Worm (Caenorhabditis elegans) whole organism, mixed stage, embryonic: ENCODE results near the gene H19J13.2.
"Not testable (repeated sequence)": the region's sequence is repeated elsewhere in the genome, so short reads cannot be mapped to it uniquely, and the experiment has no call there.

Experiments
- M03D4.4 ChIP-seq: sonication (generic microtip); optimal IDR thresholded peaks from 2 replicates; lab custom pipeline; 2017; ENCODE audit warnings: mild to moderate bottlenecking, missing genetic modification characterization, missing compliant biosample characterization
- ceh-39 ChIP-seq: fragments of 150-350 bp; optimal IDR thresholded peaks from 2 replicates; lab custom pipeline; 2014; ENCODE audit warnings: missing biosample characterization, missing genetic modification characterization
- ceh-43 ChIP-seq: fragments of 200-800 bp; sonication (Bioruptor generic); optimal IDR thresholded peaks from 2 replicates; lab custom pipeline; 2018; ENCODE audit warnings: mild to moderate bottlenecking, missing genetic modification characterization, moderate library complexity, missing compliant biosample characterization
- ceh-83 ChIP-seq: fragments of 200-800 bp; sonication (Bioruptor generic); optimal IDR thresholded peaks from 2 replicates; lab custom pipeline; 2018; ENCODE audit warnings: mild to moderate bottlenecking, missing genetic modification characterization, missing compliant biosample characterization
- ces-1 ChIP-seq: fragments of 150-350 bp; optimal IDR thresholded peaks from 2 replicates; lab custom pipeline; 2014; ENCODE audit warnings: missing biosample characterization, missing genetic modification reagents, missing genetic modification characterization
- cnd-1 ChIP-seq: fragments of 200-800 bp; sonication (Bioruptor generic); optimal IDR thresholded peaks from 2 replicates; lab custom pipeline; 2018; ENCODE audit warnings: mild to moderate bottlenecking, missing genetic modification characterization, missing compliant biosample characterization
- elt-1 ChIP-seq: sonication (generic microtip); optimal IDR thresholded peaks from 2 replicates; lab custom pipeline; 2017; ENCODE audit warnings: missing genetic modification characterization, mild to moderate bottlenecking, missing compliant biosample characterization, antibody characterized with exemption, moderate library complexity, borderline replicate concordance; ENCODE audit not compliant: insufficient read depth
- flh-1 ChIP-seq: fragments of 200-800 bp; sonication (Bioruptor generic); optimal IDR thresholded peaks from 2 replicates; lab custom pipeline; 2018; ENCODE audit warnings: mild to moderate bottlenecking, missing genetic modification characterization, moderate library complexity, missing compliant biosample characterization
- ham-2 ChIP-seq: fragments of 200-800 bp; sonication (Bioruptor generic); optimal IDR thresholded peaks from 2 replicates; lab custom pipeline; 2018; ENCODE audit warnings: mild to moderate bottlenecking, missing genetic modification characterization, missing compliant biosample characterization
- hlh-1 ChIP-seq: fragments of 150-350 bp; optimal IDR thresholded peaks from 2 replicates; lab custom pipeline; 2014; ENCODE audit warnings: missing biosample characterization, missing genetic modification reagents, missing genetic modification characterization
- lin-13 ChIP-seq: fragments of 150-350 bp; optimal IDR thresholded peaks from 2 replicates; lab custom pipeline; 2014; ENCODE audit warnings: missing biosample characterization, missing genetic modification characterization
- lin-32 ChIP-seq: fragments of 200-800 bp; sonication (Bioruptor generic); optimal IDR thresholded peaks from 2 replicates; lab custom pipeline; 2018; ENCODE audit warnings: mild to moderate bottlenecking, missing genetic modification characterization, missing compliant biosample characterization
- lsy-2 ChIP-seq: fragments of 150-350 bp; optimal IDR thresholded peaks from 2 replicates; lab custom pipeline; 2014; ENCODE audit warnings: missing biosample characterization, missing genetic modification characterization
- mab-5 ChIP-seq: fragments of 150-350 bp; optimal IDR thresholded peaks from 2 replicates; lab custom pipeline; 2014; ENCODE audit warnings: missing biosample characterization, missing genetic modification characterization
- mep-1 ChIP-seq: fragments of 150-350 bp; optimal IDR thresholded peaks from 2 replicates; lab custom pipeline; 2017; ENCODE audit warnings: missing biosample characterization, missing genetic modification reagents, missing genetic modification characterization, inconsistent platforms
- mls-2 ChIP-seq: sonication (generic microtip); optimal IDR thresholded peaks from 2 replicates; lab custom pipeline; 2016; ENCODE audit warnings: mild to moderate bottlenecking, missing genetic modification characterization, moderate library complexity, missing compliant biosample characterization
- nhr-12 ChIP-seq: fragments of 150-350 bp; optimal IDR thresholded peaks from 2 replicates; lab custom pipeline; 2014; ENCODE audit warnings: missing biosample characterization, missing genetic modification characterization
- nhr-2 ChIP-seq: fragments of 150-350 bp; optimal IDR thresholded peaks from 2 replicates; lab custom pipeline; 2014; ENCODE audit warnings: missing biosample characterization, missing genetic modification characterization
- nhr-28 ChIP-seq: fragments of 150-350 bp; optimal IDR thresholded peaks from 2 replicates; lab custom pipeline; 2014; ENCODE audit warnings: missing biosample characterization, missing genetic modification characterization
- nhr-76 ChIP-seq: sonication (generic microtip); optimal IDR thresholded peaks from 2 replicates; lab custom pipeline; 2017; ENCODE audit warnings: missing biosample characterization, missing genetic modification characterization
- pha-4 ChIP-seq: fragments of 150-350 bp; optimal IDR thresholded peaks from 2 replicates; lab custom pipeline; 2018; ENCODE audit warnings: missing biosample characterization, missing genetic modification reagents, missing genetic modification characterization
- sem-2 ChIP-seq: fragments of 200-800 bp; sonication (Bioruptor generic); optimal IDR thresholded peaks from 2 replicates; lab custom pipeline; 2018; ENCODE audit warnings: mild to moderate bottlenecking, missing genetic modification characterization, missing compliant biosample characterization
- snpc-4 ChIP-seq: fragments of 150-350 bp; optimal IDR thresholded peaks from 2 replicates; lab custom pipeline; 2014; ENCODE audit warnings: missing biosample characterization, missing genetic modification characterization
- tbx-8 ChIP-seq: fragments of 200-800 bp; sonication (Bioruptor generic); optimal IDR thresholded peaks from 2 replicates; lab custom pipeline; 2018; ENCODE audit warnings: mild to moderate bottlenecking, missing genetic modification characterization, moderate library complexity, missing compliant biosample characterization
- unc-120 ChIP-seq: sonication (generic microtip); optimal IDR thresholded peaks from 2 replicates; lab custom pipeline; 2017; ENCODE audit warnings: missing genetic modification characterization, missing compliant biosample characterization; ENCODE audit not compliant: poor library complexity, severe bottlenecking
- unc-39 ChIP-seq: fragments of 150-350 bp; optimal IDR thresholded peaks from 2 replicates; lab custom pipeline; 2014; ENCODE audit warnings: missing biosample characterization, missing genetic modification characterization
- unc-62 ChIP-seq: fragments of 150-350 bp; optimal IDR thresholded peaks from 2 replicates; lab custom pipeline; 2014; ENCODE audit warnings: missing biosample characterization, missing genetic modification reagents, missing genetic modification characterization
- zip-8 ChIP-seq: fragments of 150-350 bp; optimal IDR thresholded peaks from 2 replicates; lab custom pipeline; 2014; ENCODE audit warnings: missing biosample characterization, missing genetic modification characterization
- ztf-11 ChIP-seq: fragments of 150-350 bp; optimal IDR thresholded peaks from 2 replicates; lab custom pipeline; 2014; ENCODE audit warnings: missing biosample characterization, missing genetic modification characterization

H19J13.2 gene

ce11 chrX:12304231-12304630 is 30.5 kb upstream of the H19J13.2 start:
- TF ChIP-seq lin-13 (tag; lab: Kevin White, UChicago) = no peak
- no peak for TF ChIP-seq ces-1 (GFP tag; lab: Kevin White, UChicago)

ce11 chrX:12302755-12303154 is 29.0 kb upstream of the H19J13.2 start, which contains the start of gene dot-1.3:
TSS of gene dot-1.3 (minus strand) at chrX:12302855.
- not testable (repeated sequence) for TF ChIP-seq unc-39, ceh-39, ztf-11 (tag; lab: Kevin White, UChicago)
- TF ChIP-seq, all 35 proteins: peak for 0; not testable (repeated sequence) for 35

DNA sequence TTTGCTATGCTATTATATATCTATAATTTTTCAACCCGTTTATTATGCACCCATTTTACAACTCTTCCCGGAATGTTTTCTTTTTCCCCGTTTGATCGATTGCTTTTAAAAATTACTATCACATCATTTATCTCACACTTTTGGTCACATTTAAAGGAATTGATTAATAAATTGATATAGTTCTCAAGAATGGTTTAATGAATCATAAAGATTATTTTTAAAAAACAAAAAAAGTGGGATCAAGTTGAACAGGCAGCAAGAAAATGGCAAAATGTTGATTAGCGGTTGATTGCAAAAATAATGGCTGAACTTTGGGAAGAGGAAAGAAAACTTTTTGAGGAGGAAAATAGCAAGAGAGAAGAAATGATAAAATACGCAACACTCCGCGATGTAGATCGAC is 26.1 kb upstream of the H19J13.2 start, which contains the start of gene W06D11.5:
TSS of gene W06D11.5 (plus strand) at position 301 of the 400 bp plus-strand sequence.
- TF ChIP-seq mep-1 = no peak
- no peak for TF ChIP-seq ham-2 (GFP tag; lab: Kevin White, UChicago)
- no peak for TF ChIP-seq lsy-2 (tag; lab: Kevin White, UChicago)
- TF ChIP-seq nhr-12 (tag; lab: Kevin White, UChicago) = no peak
- no peak for TF ChIP-seq hlh-1 (tag; lab: Kevin White, UChicago)
- TF ChIP-seq flh-1 (GFP tag; lab: Kevin White, UChicago) = no peak
- TF ChIP-seq pha-4 = no peak
- no peak for TF ChIP-seq unc-62 (GFP tag; lab: Kevin White, UChicago)
- no peak for TF ChIP-seq elt-1 (tag; lab: Kevin White, UChicago)
- TF ChIP-seq ceh-39 (tag; lab: Kevin White, UChicago) = no peak
- TF ChIP-seq ces-1 (GFP tag; lab: Kevin White, UChicago) = no peak
- TF ChIP-seq ztf-11 (tag; lab: Kevin White, UChicago) = no peak

DNA sequence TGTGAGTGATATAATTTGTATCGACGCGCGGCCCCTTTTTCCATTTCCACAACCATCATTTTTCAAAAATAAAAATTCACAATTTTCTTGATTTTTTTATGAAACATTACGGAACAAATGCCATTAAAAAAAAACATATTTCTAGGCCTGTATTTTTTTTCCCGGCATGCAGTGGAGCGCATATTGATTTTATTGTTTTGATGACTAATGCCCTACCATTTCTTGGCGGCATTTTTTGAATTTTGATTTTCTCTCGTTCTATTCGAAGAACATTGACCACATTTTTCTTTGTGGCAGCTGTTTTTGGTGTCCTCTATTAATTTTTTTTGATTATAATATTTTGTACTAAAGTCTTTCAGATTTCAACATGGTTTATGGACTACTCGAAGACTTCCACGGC is 24.6 kb upstream of the H19J13.2 start, which contains the start of gene W06D11.3:
TSS of gene W06D11.3 (plus strand) at position 360 of the 400 bp plus-strand sequence.
- TF ChIP-seq ceh-43 (GFP tag; lab: Kevin White, UChicago) (no peak), tbx-8 (GFP tag; lab: Kevin White, UChicago) (no peak)

DNA sequence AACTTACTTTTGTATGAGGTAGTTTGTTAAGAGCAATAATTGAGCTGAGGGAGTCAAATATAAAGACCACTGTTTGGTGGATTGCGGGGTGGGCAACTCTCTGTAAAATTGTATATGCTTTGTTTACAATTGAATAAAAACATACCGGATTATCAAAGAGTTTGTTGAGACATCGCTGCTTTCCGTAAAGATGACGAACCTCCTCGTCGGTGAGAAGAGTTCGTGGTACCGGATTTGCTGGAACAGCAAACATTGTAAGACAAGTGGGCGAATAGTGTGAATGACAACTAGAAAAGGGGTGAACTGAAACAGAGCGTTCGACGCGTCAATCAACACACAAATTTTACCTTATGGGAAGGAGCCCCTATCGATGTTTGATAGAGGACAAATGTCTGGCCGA is 22.6 kb upstream of the H19J13.2 start, which contains the start of gene W06D11.2:
TSS of gene W06D11.2 (minus strand) at position 339 of the 400 bp plus-strand sequence.
- TF ChIP-seq pha-4 (no peak), mep-1 (no peak), elt-1 (tag; lab: Kevin White, UChicago) (no peak), nhr-28 (tag; lab: Kevin White, UChicago) (no peak), nhr-2 (no peak), ceh-43 (GFP tag; lab: Kevin White, UChicago) (no peak), tbx-8 (GFP tag; lab: Kevin White, UChicago) (no peak), unc-62 (GFP tag; lab: Kevin White, UChicago) (no peak), snpc-4 (tag; lab: Kevin White, UChicago) (no peak)
- TF ChIP-seq, all 35 proteins: peak for 0

- TF ChIP-seq ces-1 (GFP tag; lab: Kevin White, UChicago) (no peak), pha-4 (no peak), M03D4.4 (tag; lab: Kevin White, UChicago) (no peak), mls-2 (tag; lab: Kevin White, UChicago) (no peak), snpc-4 (tag; lab: Kevin White, UChicago) (no peak), cnd-1 (tag; lab: Kevin White, UChicago) (no peak)
These were observed 20.5 kb upstream of the H19J13.2 start, which contains the start of gene W06D11.1 for ce11 chrX:12294263-12294662. TSS of gene W06D11.1 (plus strand) at chrX:12294563.

ce11 chrX:12290539-12290938 is 16.8 kb upstream of the H19J13.2 start, which contains the start of gene C04B4.4:
TSS of gene C04B4.4 (plus strand) at chrX:12290839.
- TF ChIP-seq ceh-83 (no peak), lin-32 (no peak), ceh-43 (GFP tag; lab: Kevin White, UChicago) (no peak), snpc-4 (tag; lab: Kevin White, UChicago) (no peak), M03D4.4 (tag; lab: Kevin White, UChicago) (no peak), cnd-1 (tag; lab: Kevin White, UChicago) (no peak), mab-5 (no peak), nhr-12 (tag; lab: Kevin White, UChicago) (no peak), nhr-28 (tag; lab: Kevin White, UChicago) (no peak), elt-1 (tag; lab: Kevin White, UChicago) (no peak), tbx-8 (GFP tag; lab: Kevin White, UChicago) (no peak), ztf-11 (tag; lab: Kevin White, UChicago) (no peak), unc-120 (no peak), sem-2 (GFP tag; lab: Kevin White, UChicago) (no peak), ceh-39 (tag; lab: Kevin White, UChicago) (no peak), zip-8 (tag; lab: Kevin White, UChicago) (no peak), nhr-76 (tag; lab: Kevin White, UChicago) (no peak), lin-13 (tag; lab: Kevin White, UChicago) (no peak), nhr-2 (no peak), flh-1 (GFP tag; lab: Kevin White, UChicago) (no peak)
